Fruit fly (Drosophila melanogaster): ENCODE measurements around the gene CG45067.

Gene CG45067

dm6 chr3L:3081966-3082516 is 32.2 kb downstream of the CG45067 start (continued):
- TF ChIP-seq Side (GFP tag; optimal IDR thresholded peaks at IDR 0.05) (no peak), Atf6 (GFP tag; IDR thresholded peaks at IDR 0.05) (no peak), Trl (optimal IDR thresholded peaks at IDR 0.05) (no peak), Trl (GFP tag; optimal IDR thresholded peaks at IDR 0.05) (no peak), CG10321 (GFP tag; IDR thresholded peaks at IDR 0.05) (no peak), sens (GFP tag) (peak; percentile 69), h (optimal IDR thresholded peaks at IDR 0.05) (no peak), HLHmδ (GFP tag; optimal IDR thresholded peaks at IDR 0.05) (no peak), phol (tag; optimal IDR thresholded peaks at IDR 0.05) (no peak), Tbp (GFP tag; optimal IDR thresholded peaks at IDR 0.05) (no peak), vnd (GFP tag; IDR thresholded peaks at IDR 0.05; ENCODE audit: partially characterized antibody) (no peak), Ravus (GFP tag; IDR thresholded peaks at IDR 0.05) (no peak), CG7928 (GFP tag; optimal IDR thresholded peaks at IDR 0.05) (no peak), pita (GFP tag; optimal IDR thresholded peaks at IDR 0.05) (no peak), CoRest (tag; optimal IDR thresholded peaks at IDR 0.05) (no peak), CG18599 (GFP tag; optimal IDR thresholded peaks at IDR 0.05) (no peak), Dll (GFP tag; IDR thresholded peaks at IDR 0.05; ENCODE audit: partially characterized antibody) (no peak), ro (GFP tag; IDR thresholded peaks at IDR 0.05) (no peak), CG14710 (tag; optimal IDR thresholded peaks at IDR 0.05) (no peak), wdn (GFP tag; IDR thresholded peaks at IDR 0.05) (no peak), CG18262 (tag; optimal IDR thresholded peaks at IDR 0.05) (no peak), CG12744 (GFP tag; optimal IDR thresholded peaks at IDR 0.05) (no peak), CkIIα-i1 (GFP tag; IDR thresholded peaks at IDR 0.05) (no peak), CG9437 (GFP tag; optimal IDR thresholded peaks at IDR 0.05) (no peak), Dfd (GFP tag; optimal IDR thresholded peaks at IDR 0.05) (no peak), Bgb (GFP tag; IDR thresholded peaks at IDR 0.05; ENCODE audit: partially characterized antibody) (no peak), onecut (GFP tag; IDR thresholded peaks at IDR 0.05) (no peak), tap (tag; optimal IDR thresholded peaks at IDR 0.05) (no peak), twi (tag; optimal IDR thresholded peaks at IDR 0.05) (no peak), CG15696 (tag; optimal IDR thresholded peaks at IDR 0.05) (no peak), exex (tag; optimal IDR thresholded peaks at IDR 0.05) (peak; percentile 52), D19A (tag; optimal IDR thresholded peaks at IDR 0.05) (no peak), CrebB (tag; optimal IDR thresholded peaks at IDR 0.05) (peak; percentile 8), ttk (GFP tag; IDR thresholded peaks at IDR 0.05) (no peak), crol (GFP tag; IDR thresholded peaks at IDR 0.05) (0 out of 2 replicates have a peak, but pooled peaks have one; percentile 28), CHES-1-like (GFP tag; optimal IDR thresholded peaks at IDR 0.05) (no peak), hth (optimal IDR thresholded peaks at IDR 0.05) (no peak), tll (GFP tag; optimal IDR thresholded peaks at IDR 0.05) (no peak), C15 (GFP tag; IDR thresholded peaks at IDR 0.05) (no peak), CG8290 (GFP tag; optimal IDR thresholded peaks at IDR 0.05) (no peak), CG8290 (tag; optimal IDR thresholded peaks at IDR 0.05) (peak in 1 of 2 experiments; percentile 31), Blimp-1 (GFP tag; optimal IDR thresholded peaks at IDR 0.05) (no peak), CG17612 (GFP tag; IDR thresholded peaks at IDR 0.05) (no peak), sim (GFP tag; IDR thresholded peaks at IDR 0.05) (no peak), CG15514 (GFP tag; optimal IDR thresholded peaks at IDR 0.05) (no peak), org-1 (GFP tag; optimal IDR thresholded peaks at IDR 0.05) (no peak), CG15601 (tag; optimal IDR thresholded peaks at IDR 0.05) (no peak), Lpt (GFP tag; optimal IDR thresholded peaks at IDR 0.05) (no peak), sens-2 (GFP tag; IDR thresholded peaks at IDR 0.05) (no peak), CG4404 (GFP tag; IDR thresholded peaks at IDR 0.05) (no peak), Hmx (GFP tag; optimal IDR thresholded peaks at IDR 0.05) (no peak), mam (GFP tag; optimal IDR thresholded peaks at IDR 0.05) (no peak), CG1529 (GFP tag; optimal IDR thresholded peaks at IDR 0.05) (no peak)

Data from whole organism, embryonic.